Worm (Caenorhabditis elegans) whole organism, L2 larva: ENCODE measurements around the gene Y52E8A.1.

ENCODE experiments used
- C34F6.9 ChIP-seq: fragments of 150-350 bp; optimal IDR thresholded peaks from 2 replicates; lab custom pipeline; 2014; ENCODE audit warnings: missing biosample characterization, missing genetic modification characterization
- crh-2 ChIP-seq: sonication (generic microtip); optimal IDR thresholded peaks from 2 replicates; lab custom pipeline; 2017; ENCODE audit warnings: missing biosample characterization, missing genetic modification characterization
- egl-27 ChIP-seq: sonication (generic microtip); optimal IDR thresholded peaks from 3 replicates; lab custom pipeline; 2017; ENCODE audit warnings: missing biosample characterization, missing genetic modification reagents, missing genetic modification characterization
- elt-3 ChIP-seq: sonication (generic microtip); optimal IDR thresholded peaks from 2 replicates; lab custom pipeline; 2017; ENCODE audit warnings: missing biosample characterization, missing genetic modification characterization
- lin-13 ChIP-seq: fragments of 150-350 bp; optimal IDR thresholded peaks from 2 replicates; lab custom pipeline; 2014; ENCODE audit warnings: missing biosample characterization, missing genetic modification reagents, missing genetic modification characterization
- lsy-2 ChIP-seq, 2 experiments: fragments of 150-350 bp in 1 of 2; sonication (generic microtip) in 1 of 2; optimal IDR thresholded peaks; 2 replicates each; lab custom pipeline; 2014 to 2017; ENCODE audit warnings: missing biosample characterization in 2 of 2, missing genetic modification characterization in 2 of 2
- mab-5 ChIP-seq: fragments of 150-350 bp; optimal IDR thresholded peaks from 2 replicates; lab custom pipeline; 2014; ENCODE audit warnings: missing biosample characterization, missing genetic modification characterization
- mdl-1 ChIP-seq, 2 experiments: fragments of 150-350 bp in 1 of 2; sonication (generic microtip) in 1 of 2; optimal IDR thresholded peaks; 2 replicates each; lab custom pipeline; 2017; ENCODE audit warnings: missing biosample characterization in 2 of 2, missing genetic modification characterization in 2 of 2
- nhr-11 ChIP-seq: fragments of 150-350 bp; optimal IDR thresholded peaks from 2 replicates; lab custom pipeline; 2014; ENCODE audit warnings: missing biosample characterization, missing genetic modification characterization
- nhr-237 ChIP-seq: fragments of 150-350 bp; optimal IDR thresholded peaks from 2 replicates; lab custom pipeline; 2014; ENCODE audit warnings: missing biosample characterization, missing genetic modification characterization
- nhr-77 ChIP-seq: fragments of 150-350 bp; optimal IDR thresholded peaks from 2 replicates; lab custom pipeline; 2014; ENCODE audit warnings: missing biosample characterization, missing genetic modification characterization
- skn-1 ChIP-seq: sonication (generic microtip); optimal IDR thresholded peaks from 2 replicates; lab custom pipeline; 2017; ENCODE audit warnings: missing biosample characterization, missing genetic modification characterization
- unc-62 ChIP-seq: fragments of 150-350 bp; optimal IDR thresholded peaks from 2 replicates; lab custom pipeline; 2014; ENCODE audit warnings: missing biosample characterization, missing genetic modification reagents, missing genetic modification characterization
- zag-1 ChIP-seq: fragments of 150-350 bp; optimal IDR thresholded peaks from 2 replicates; lab custom pipeline; 2014; ENCODE audit warnings: missing biosample characterization, missing genetic modification characterization

- TF ChIP-seq C34F6.9: no peak
- TF ChIP-seq lsy-2 (tag; optimal IDR thresholded peaks at IDR 0.05; lab: Kevin White, UChicago): no peak
- TF ChIP-seq nhr-237 (tag; lab: Kevin White, UChicago): no peak
- TF ChIP-seq zag-1 (tag; lab: Kevin White, UChicago): no peak
- no peak for TF ChIP-seq egl-27
- TF ChIP-seq nhr-11 (tag; lab: Kevin White, UChicago): no peak
- no peak for TF ChIP-seq mdl-1 (tag; optimal IDR thresholded peaks at IDR 0.05; lab: Kevin White, UChicago)
- TF ChIP-seq nhr-77: no peak
- no peak for TF ChIP-seq elt-3 (tag; lab: Kevin White, UChicago)
- no peak for TF ChIP-seq skn-1 (tag; lab: Kevin White, UChicago)
- no peak for TF ChIP-seq unc-62 (GFP tag; lab: Kevin White, UChicago)
- no peak for TF ChIP-seq lin-13
- no peak for TF ChIP-seq crh-2 (tag; lab: Kevin White, UChicago)
- TF ChIP-seq mab-5: no peak
Observed at ce11 chrII:4350888-4351287, 29.0 kb downstream of the Y52E8A.1 start, which contains the start of gene H20J04.9.
